Worm (Caenorhabditis elegans): ENCODE measurements around the gene H01M10.1.

H01M10.1 gene

ce11 chrX:2544645-2545044, 35.7 kb downstream of the H01M10.1 start (continued):
- no peak for TF ChIP-seq set-16 (GFP tag; IDR thresholded peaks at IDR 0.05)
- TF ChIP-seq mdt-29 (GFP tag; IDR thresholded peaks at IDR 0.05): no peak
- no peak for TF ChIP-seq nhr-102 (tag; optimal IDR thresholded peaks at IDR 0.05)
- no peak for TF ChIP-seq nhr-42 (GFP tag; IDR thresholded peaks at IDR 0.05)
- TF ChIP-seq nhr-48 (tag; optimal IDR thresholded peaks at IDR 0.05): no peak
- TF ChIP-seq nhr-28 (tag; optimal IDR thresholded peaks at IDR 0.05): peak; percentile 59
- TF ChIP-seq nhr-77 (tag; optimal IDR thresholded peaks at IDR 0.05): peak; percentile 4
- TF ChIP-seq pqm-1 (tag; optimal IDR thresholded peaks at IDR 0.05): peak; percentile 70
- TF ChIP-seq T20F7.1 (GFP tag; optimal IDR thresholded peaks at IDR 0.05): no peak
- TF ChIP-seq spr-3 (GFP tag; optimal IDR thresholded peaks at IDR 0.05): no peak
- TF ChIP-seq ceh-82 (tag; optimal IDR thresholded peaks at IDR 0.05): no peak
- TF ChIP-seq ZK337.2 (GFP tag; IDR thresholded peaks at IDR 0.05): no peak
- TF ChIP-seq tra-1 (GFP tag; IDR thresholded peaks at IDR 0.05): no peak
- peak; percentile 1 for TF ChIP-seq mes-2 (tag; optimal IDR thresholded peaks at IDR 0.05; ENCODE audit: poor library complexity, severe bottlenecking)
- no peak for TF ChIP-seq lin-29 (GFP tag; IDR thresholded peaks at IDR 0.05)
- no peak for TF ChIP-seq daf-12 (tag; optimal IDR thresholded peaks at IDR 0.05)
- TF ChIP-seq nhr-11 (tag; optimal IDR thresholded peaks at IDR 0.05): no peak
- TF ChIP-seq tag-97 (GFP tag; IDR thresholded peaks at IDR 0.05): no peak
- no peak for TF ChIP-seq daf-8 (GFP tag; IDR thresholded peaks at IDR 0.05)
- TF ChIP-seq mxl-3 (GFP tag; optimal IDR thresholded peaks at IDR 0.05): peak; percentile 7
- TF ChIP-seq dve-1 (tag; optimal IDR thresholded peaks at IDR 0.05; ENCODE audit: insufficient read depth): peak; percentile 49
- no peak for TF ChIP-seq saeg-2 (GFP tag; IDR thresholded peaks at IDR 0.05)
- TF ChIP-seq zfp-3 (GFP tag; conservative IDR thresholded peaks at IDR 0.05): no peak
- TF ChIP-seq skn-1 (tag; optimal IDR thresholded peaks at IDR 0.05): no peak
- no peak for TF ChIP-seq fkh-10 (GFP tag; optimal IDR thresholded peaks at IDR 0.05)
- TF ChIP-seq hlh-11 (tag; optimal IDR thresholded peaks at IDR 0.05): peak; percentile 43

- peak; percentile 56 for TF ChIP-seq dmd-6 (GFP tag; IDR thresholded peaks at IDR 0.05)
- no peak for TF ChIP-seq nhr-48 (tag; optimal IDR thresholded peaks at IDR 0.05)
- TF ChIP-seq daf-16 (GFP tag; optimal IDR thresholded peaks at IDR 0.05): no peak
- TF ChIP-seq daf-16 (tag; optimal IDR thresholded peaks at IDR 0.05): peak; percentile 86
- peak; percentile 34 for TF ChIP-seq hlh-30 (tag; optimal IDR thresholded peaks at IDR 0.05; ENCODE audit: insufficient read depth)
- peak; percentile 59 for TF ChIP-seq hlh-11 (tag; optimal IDR thresholded peaks at IDR 0.05)
- peak; percentile 59 for TF ChIP-seq nhr-28 (tag; optimal IDR thresholded peaks at IDR 0.05)
- TF ChIP-seq Y105C5A.15 (GFP tag; IDR thresholded peaks at IDR 0.05): no peak
- 0 out of 2 replicates have a peak, but pooled peaks have one; percentile 40 for TF ChIP-seq arid-1 (GFP tag; conservative IDR thresholded peaks at IDR 0.05)
- 0 out of 2 replicates have a peak, but pooled peaks have one; percentile 36 for TF ChIP-seq egl-43 (GFP tag; IDR thresholded peaks at IDR 0.05)
- peak; percentile 21 for TF ChIP-seq mep-1 (tag; optimal IDR thresholded peaks at IDR 0.05)
- no peak for TF ChIP-seq fos-1 (tag; optimal IDR thresholded peaks at IDR 0.05)
These were observed 37.0 kb downstream of the H01M10.1 start for ce11 chrX:2543353-2543752.

DNA sequence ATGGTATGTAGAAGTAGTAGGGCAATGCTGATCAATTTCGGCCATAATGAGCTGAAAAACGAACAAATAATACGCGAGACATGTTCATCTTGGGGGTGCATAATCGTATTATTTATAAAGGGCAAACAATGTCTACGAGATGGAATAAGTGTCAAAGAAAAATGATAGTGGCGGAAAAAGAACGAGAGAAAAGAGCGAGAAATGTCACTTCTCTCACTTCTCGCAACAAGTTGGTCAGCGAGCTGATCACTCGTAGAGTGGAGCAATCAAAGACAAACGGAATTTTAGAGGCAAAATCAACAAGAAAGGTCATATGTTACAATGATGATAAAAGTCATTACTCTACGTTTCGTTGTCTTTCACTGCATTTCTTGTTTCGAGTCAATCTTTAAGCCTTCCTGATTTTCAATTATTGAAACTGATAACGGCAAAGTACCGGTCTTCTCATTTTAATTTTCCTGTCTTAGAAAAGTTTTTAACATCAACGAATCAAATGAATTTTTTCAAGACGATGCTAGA, 39.3 kb downstream of the H01M10.1 start, which contains the start of gene F52H2.3:
Gene F52H2.3 (minus strand): TSS at position 51 of the 519 bp plus-strand sequence.
- TF ChIP-seq madf-5 (GFP tag; IDR thresholded peaks at IDR 0.05) (no peak), tra-1 (GFP tag; IDR thresholded peaks at IDR 0.05) (0 out of 2 replicates have a peak, but pooled peaks have one; percentile 34), ztf-11 (tag; optimal IDR thresholded peaks at IDR 0.05) (no peak), Y5F2A.4 (GFP tag; optimal IDR thresholded peaks at IDR 0.05) (no peak), mdl-1 (tag; optimal IDR thresholded peaks at IDR 0.05) (peak in 1 of 2 experiments; percentile 5), mep-1 (tag; optimal IDR thresholded peaks at IDR 0.05) (peak; percentile 28), tag-97 (GFP tag; IDR thresholded peaks at IDR 0.05) (no peak), nhr-10 (tag; optimal IDR thresholded peaks at IDR 0.05) (peak; percentile 5), nhr-28 (tag; optimal IDR thresholded peaks at IDR 0.05) (peak; percentile 54), lin-1 (GFP tag; IDR thresholded peaks at IDR 0.05) (no peak), ztf-7 (tag; optimal IDR thresholded peaks at IDR 0.05) (no peak), saeg-2 (GFP tag; IDR thresholded peaks at IDR 0.05) (no peak), cey-2 (tag; optimal IDR thresholded peaks at IDR 0.05; ENCODE audit: borderline replicate concordance, insufficient read depth) (no peak), hlh-30 (tag; optimal IDR thresholded peaks at IDR 0.05; ENCODE audit: insufficient read depth) (peak; percentile 42), aly-2 (tag; optimal IDR thresholded peaks at IDR 0.05) (no peak), unc-62 (GFP tag; optimal IDR thresholded peaks at IDR 0.05 in 1 of 2) (peak in 1 of 2 experiments; percentile 89), unc-62 (tag; optimal IDR thresholded peaks at IDR 0.05) (no peak), nhr-11 (tag; optimal IDR thresholded peaks at IDR 0.05) (no peak), nhr-48 (tag; optimal IDR thresholded peaks at IDR 0.05) (no peak), nhr-77 (tag; optimal IDR thresholded peaks at IDR 0.05) (peak; percentile 53), pqm-1 (tag; optimal IDR thresholded peaks at IDR 0.05) (peak; percentile 3), nhr-41 (GFP tag; IDR thresholded peaks at IDR 0.05) (peak; percentile 14; the same call in 1 of the 2 replicates), rbr-2 (tag; optimal IDR thresholded peaks at IDR 0.05) (no peak)
